Worm (Caenorhabditis elegans) whole organism, early embryonic: ENCODE data around the gene srt-69.

Source experiments
- B0310.2 ChIP-seq: sonication (generic microtip); optimal IDR thresholded peaks from 2 replicates; lab custom pipeline; 2016; ENCODE audit warnings: mild to moderate bottlenecking, missing genetic modification characterization, missing compliant biosample characterization
- ama-1 ChIP-seq: fragments of 150-350 bp; optimal IDR thresholded peaks from 2 replicates; lab custom pipeline; 2014
- ceh-13 ChIP-seq: fragments of 200-800 bp; sonication (Bioruptor generic); optimal IDR thresholded peaks from 2 replicates; lab custom pipeline; 2018; ENCODE audit warnings: mild to moderate bottlenecking, missing genetic modification characterization, missing compliant biosample characterization
- flt-1 ChIP-seq: fragments of 200-800 bp; sonication (Bioruptor generic); IDR thresholded peaks from 2 replicates; pipeline ENCODE4 v1.3.6; 2022; ENCODE audit warnings: missing genetic modification characterization, missing compliant biosample characterization
- hmg-4 ChIP-seq: fragments of 200-800 bp; sonication (Bioruptor generic); optimal IDR thresholded peaks from 2 replicates; lab custom pipeline; 2018; ENCODE audit warnings: mild to moderate bottlenecking, missing genetic modification characterization, missing compliant biosample characterization
- scrt-1 ChIP-seq: fragments of 200-800 bp; sonication (Bioruptor generic); IDR thresholded peaks from 2 replicates; pipeline ENCODE4 v1.3.6; 2022; ENCODE audit warnings: missing genetic modification characterization, missing compliant biosample characterization
- tra-4 ChIP-seq: sonication (generic microtip); optimal IDR thresholded peaks from 2 replicates; lab custom pipeline; 2017; ENCODE audit warnings: missing genetic modification characterization, missing compliant biosample characterization

ce11 chrV:5272619-5273074, 7.2 kb upstream of the srt-69 start:
- no peak for TF ChIP-seq ama-1 (lab: Kevin White, UChicago)
- TF ChIP-seq B0310.2 (tag; lab: Kevin White, UChicago): no peak
- TF ChIP-seq scrt-1: no peak
- TF ChIP-seq ceh-13 (GFP tag; lab: Kevin White, UChicago): no peak
- TF ChIP-seq hmg-4: no peak
- TF ChIP-seq tra-4: no peak
- no peak for TF ChIP-seq flt-1 (GFP tag; lab: Robert Waterston, UW)
